Fruit fly (Drosophila melanogaster) whole organism, pupa: ENCODE results near the gene CG8372.

Experiments used
- CG10348 ChIP-seq: fragments of 200-800 bp; sonication (Bioruptor generic); IDR thresholded peaks from 2 replicates; pipeline ENCODE4 v1.3.6; 2022; ENCODE audit warnings: missing biosample characterization, missing genetic modification characterization
- CG12605 ChIP-seq: fragments of 200-800 bp; sonication (Bioruptor generic); IDR thresholded peaks from 2 replicates; pipeline ENCODE4 v1.3.6; 2022; ENCODE audit warnings: missing biosample characterization, missing genetic modification characterization
- CG13204 ChIP-seq: fragments of 200-800 bp; sonication (Bioruptor generic); optimal IDR thresholded peaks from 2 replicates; lab custom pipeline; 2018; ENCODE audit warnings: missing biosample characterization, mild to moderate bottlenecking, missing genetic modification characterization, moderate library complexity
- CG14655 ChIP-seq: fragments of 200-800 bp; sonication (Bioruptor generic); optimal IDR thresholded peaks from 3 replicates; lab custom pipeline; 2017; ENCODE audit warnings: mild to moderate bottlenecking, missing biosample characterization, missing genetic modification reagents, missing genetic modification characterization
- CG15710 ChIP-seq: fragments of 200-800 bp; sonication (Bioruptor generic); optimal IDR thresholded peaks from 2 replicates; lab custom pipeline; 2018; ENCODE audit warnings: missing biosample characterization, mild to moderate bottlenecking, missing genetic modification characterization, moderate library complexity
- CG17806 ChIP-seq: fragments of 200-800 bp; sonication (Bioruptor generic); optimal IDR thresholded peaks from 2 replicates; lab custom pipeline; 2018; ENCODE audit warnings: missing biosample characterization, mild to moderate bottlenecking, missing genetic modification characterization, moderate library complexity
- CG32121 ChIP-seq: fragments of 200-800 bp; sonication (Bioruptor generic); IDR thresholded peaks from 2 replicates; pipeline ENCODE4 v1.3.6; 2022; ENCODE audit warnings: missing biosample characterization, missing genetic modification characterization
- CG34367 ChIP-seq: fragments of 200-800 bp; sonication (Bioruptor generic); optimal IDR thresholded peaks from 2 replicates; lab custom pipeline; 2018; ENCODE audit warnings: missing biosample characterization, mild to moderate bottlenecking, missing genetic modification characterization
- CG4496 ChIP-seq: fragments of 200-800 bp; sonication (Bioruptor generic); IDR thresholded peaks from 3 replicates; pipeline ENCODE4 v1.3.6; 2022; ENCODE audit warnings: missing biosample characterization, missing genetic modification characterization
- CG8159 ChIP-seq: fragments of 200-800 bp; sonication (Bioruptor generic); optimal IDR thresholded peaks from 3 replicates; lab custom pipeline; 2018; ENCODE audit warnings: missing biosample characterization, mild to moderate bottlenecking, missing genetic modification characterization, moderate library complexity
- CG8301 ChIP-seq: fragments of 200-800 bp; sonication (Bioruptor generic); optimal IDR thresholded peaks from 2 replicates; lab custom pipeline; 2018; ENCODE audit warnings: missing biosample characterization, mild to moderate bottlenecking, missing genetic modification characterization
- CG9948 ChIP-seq: fragments of 200-800 bp; sonication (Bioruptor generic); optimal IDR thresholded peaks from 2 replicates; lab custom pipeline; 2018; ENCODE audit warnings: missing biosample characterization, mild to moderate bottlenecking, missing genetic modification characterization, moderate library complexity
- D1 ChIP-seq: fragments of 200-800 bp; sonication (Bioruptor generic); optimal IDR thresholded peaks from 2 replicates; lab custom pipeline; 2018; ENCODE audit warnings: missing biosample characterization, mild to moderate bottlenecking, missing genetic modification characterization, moderate library complexity
- EcR ChIP-seq: fragments of 200-800 bp; sonication (Bioruptor generic); optimal IDR thresholded peaks from 3 replicates; lab custom pipeline; 2019; ENCODE audit warnings: missing biosample characterization, missing genetic modification characterization, mild to moderate bottlenecking, moderate library complexity, missing genetic modification reagents
- Ets98B ChIP-seq: fragments of 200-800 bp; sonication (Bioruptor generic); IDR thresholded peaks from 2 replicates; pipeline ENCODE4 v1.3.6; 2022; ENCODE audit warnings: missing biosample characterization, missing genetic modification characterization
- Pif1A ChIP-seq: fragments of 200-800 bp; sonication (Bioruptor generic); optimal IDR thresholded peaks from 3 replicates; lab custom pipeline; 2016; ENCODE audit warnings: missing biosample characterization, missing genetic modification characterization
- Pif1B ChIP-seq: fragments of 200-800 bp; sonication (Bioruptor generic); optimal IDR thresholded peaks from 3 replicates; lab custom pipeline; 2016; ENCODE audit warnings: missing biosample characterization, missing genetic modification characterization
- Snoo ChIP-seq: fragments of 200-800 bp; sonication (Bioruptor generic); optimal IDR thresholded peaks from 3 replicates; lab custom pipeline; 2017; ENCODE audit warnings: missing biosample characterization, mild to moderate bottlenecking, missing genetic modification characterization, inconsistent platforms
- fd96Ca ChIP-seq: fragments of 200-800 bp; sonication (Bioruptor generic); IDR thresholded peaks from 3 replicates; pipeline ENCODE4 v1.3.6; 2022; ENCODE audit warnings: missing biosample characterization, missing genetic modification characterization
- gl ChIP-seq: fragments of 200-800 bp; sonication (Bioruptor generic); optimal IDR thresholded peaks from 2 replicates; lab custom pipeline; 2018; ENCODE audit warnings: missing biosample characterization, mild to moderate bottlenecking, missing genetic modification characterization
- rn ChIP-seq: fragments of 200-800 bp; sonication (Bioruptor generic); IDR thresholded peaks from 2 replicates; pipeline ENCODE4 v1.3.6; 2022; ENCODE audit warnings: missing biosample characterization, missing genetic modification characterization

Gene CG8372

dm6 chr2L:8190681-8191080 is 22.0 kb downstream of the CG8372 start, which contains the start of gene CG34134:
Gene CG34134, minus strand, starts transcription at chr2L:8190781.
- no peak for TF ChIP-seq Pif1B (GFP tag; lab: Kevin White, UChicago)
- no peak for TF ChIP-seq fd96Ca (GFP tag; lab: Robert Waterston, UW)
- no peak for TF ChIP-seq CG32121
- no peak for TF ChIP-seq CG4496
- TF ChIP-seq CG10348 (GFP tag; lab: Robert Waterston, UW), result no peak
- TF ChIP-seq Snoo (tag; lab: Kevin White, UChicago), result no peak
- no peak for TF ChIP-seq CG17806
- no peak for TF ChIP-seq CG14655
- TF ChIP-seq CG13204 (GFP tag; lab: Kevin White, UChicago), result no peak
- TF ChIP-seq gl (tag; lab: Kevin White, UChicago), result no peak
- TF ChIP-seq rn (GFP tag; lab: Robert Waterston, UW), result no peak
- no peak for TF ChIP-seq CG34367
- no peak for TF ChIP-seq EcR (GFP tag; lab: Kevin White, UChicago)
- no peak for TF ChIP-seq D1 (tag; lab: Kevin White, UChicago)
- TF ChIP-seq Ets98B (GFP tag; lab: Robert Waterston, UW), result no peak
- no peak for TF ChIP-seq CG9948 (tag; lab: Kevin White, UChicago)
- no peak for TF ChIP-seq CG8159 (tag; lab: Kevin White, UChicago)
- no peak for TF ChIP-seq CG12605 (GFP tag; lab: Robert Waterston, UW)
- no peak for TF ChIP-seq CG15710 (tag; lab: Kevin White, UChicago)
- TF ChIP-seq CG8301 (tag; lab: Kevin White, UChicago), result no peak
- TF ChIP-seq, all 21 proteins: peak for 0

- TF ChIP-seq CG17806, result no peak
- TF ChIP-seq CG8301 (tag; lab: Kevin White, UChicago), result no peak
- TF ChIP-seq CG34367, result no peak
- no peak for TF ChIP-seq CG32121
- TF ChIP-seq CG9948 (tag; lab: Kevin White, UChicago), result no peak
Observed at dm6 chr2L:8185008-8185407, 27.7 kb downstream of the CG8372 start.

- TF ChIP-seq CG32121, result 0 out of 2 replicates have a peak, but pooled peaks have one; percentile 46
- no peak for TF ChIP-seq CG8159 (tag; lab: Kevin White, UChicago)
Observed at dm6 chr2L:8171544-8171943, 41.2 kb downstream of the CG8372 start.

dm6 chr2L:8170600-8171182 is 42.0 kb downstream of the CG8372 start:
- no peak for TF ChIP-seq CG14655

- peak; percentile 12 for TF ChIP-seq Pif1A
- TF ChIP-seq CG8301 (tag; lab: Kevin White, UChicago), result peak; percentile 25
- no peak for TF ChIP-seq CG15710 (tag; lab: Kevin White, UChicago)
- TF ChIP-seq CG14655, result peak; percentile 30
- no peak for TF ChIP-seq gl (tag; lab: Kevin White, UChicago)
- TF ChIP-seq, all 21 proteins: peak for 3
Observed at dm6 chr2L:8168075-8168474, 44.6 kb downstream of the CG8372 start.

- no peak for TF ChIP-seq fd96Ca (GFP tag; lab: Robert Waterston, UW)
- TF ChIP-seq CG12605 (GFP tag; lab: Robert Waterston, UW), result no peak
- no peak for TF ChIP-seq CG17806
- no peak for TF ChIP-seq CG32121
- no peak for TF ChIP-seq Snoo (tag; lab: Kevin White, UChicago)
- TF ChIP-seq Pif1B (GFP tag; lab: Kevin White, UChicago), result no peak
- no peak for TF ChIP-seq CG13204 (GFP tag; lab: Kevin White, UChicago)
- no peak for TF ChIP-seq CG8159 (tag; lab: Kevin White, UChicago)
- TF ChIP-seq gl (tag; lab: Kevin White, UChicago), result no peak
- TF ChIP-seq CG10348 (GFP tag; lab: Robert Waterston, UW), result no peak
- no peak for TF ChIP-seq Ets98B (GFP tag; lab: Robert Waterston, UW)
- TF ChIP-seq CG4496, result no peak
- no peak for TF ChIP-seq rn (GFP tag; lab: Robert Waterston, UW)
- TF ChIP-seq EcR (GFP tag; lab: Kevin White, UChicago), result no peak
Observed at dm6 chr2L:8165800-8166576, 46.7 kb downstream of the CG8372 start.

- TF ChIP-seq CG12605 (GFP tag; lab: Robert Waterston, UW) (no peak), CG34367 (no peak)
- TF ChIP-seq, all 21 proteins: peak for 0
Observed at dm6 chr2L:8164219-8164618, 48.5 kb downstream of the CG8372 start.
